Worm (Caenorhabditis elegans): Measurements from ENCODE around the gene zyg-12.

DNA sequence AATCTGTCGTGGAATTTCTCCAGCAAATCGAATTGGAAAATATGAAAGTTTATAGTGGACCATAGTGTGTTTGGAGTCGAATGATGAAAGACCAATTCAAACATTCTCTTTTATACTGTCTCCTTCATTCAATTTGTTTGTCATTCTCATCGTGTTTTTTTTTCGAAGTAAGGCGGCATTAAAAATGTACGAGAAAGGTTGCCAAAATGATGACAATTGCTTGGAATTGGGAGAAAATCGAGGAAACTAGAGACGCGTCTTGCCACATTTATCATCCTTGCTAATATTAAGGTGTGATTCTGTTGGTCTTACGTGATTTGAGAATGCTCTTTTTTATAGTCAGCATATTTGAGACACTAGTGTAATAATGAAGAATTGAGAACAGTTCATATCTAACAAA, 14.7 kb upstream of the zyg-12 start, which contains the start of gene gst-30:
- no peak for TF ChIP-seq lin-13 (GFP tag; optimal IDR thresholded peaks at IDR 0.05)
- no peak for TF ChIP-seq egl-27 (tag; optimal IDR thresholded peaks at IDR 0.05)
- no peak for TF ChIP-seq lin-14 (GFP tag; optimal IDR thresholded peaks at IDR 0.05)
